Fruit fly (Drosophila melanogaster) whole organism, larva: ENCODE measurements around the gene CG14190.

Experiments
- noc ChIP-seq: fragments of 200-800 bp; sonication (Bioruptor generic); optimal IDR thresholded peaks from 3 replicates; lab custom pipeline; 2019; ENCODE audit warnings: missing biosample characterization, mild to moderate bottlenecking, missing genetic modification characterization, moderate library complexity

The CG14190 gene

dm6 chrX:19056611-19057010 is at the start of gene CG14190:
CG14190 (plus strand) TSS chrX:19056911.
- TF ChIP-seq noc, result no peak

dm6 chrX:19008882-19009281 is 47.8 kb upstream of the CG14190 start:
- no peak for TF ChIP-seq noc

dm6 chrX:19010169-19010924 is 46.4 kb upstream of the CG14190 start:
- TF ChIP-seq noc, result no peak

dm6 chrX:19014568-19014967 is 42.1 kb upstream of the CG14190 start:
- TF ChIP-seq noc, result no peak

dm6 chrX:19018102-19018814 is 38.5 kb upstream of the CG14190 start:
- TF ChIP-seq noc, result no peak

dm6 chrX:19020062-19020461 is 36.6 kb upstream of the CG14190 start:
- no peak for TF ChIP-seq noc

- no peak for TF ChIP-seq noc
Measured at dm6 chrX:19028584-19028983, 28.1 kb upstream of the CG14190 start.

- TF ChIP-seq noc, result no peak
Measured at dm6 chrX:19033739-19034138, 23.0 kb upstream of the CG14190 start.

dm6 chrX:19037137-19037536 is 19.6 kb upstream of the CG14190 start:
- TF ChIP-seq noc, result no peak

dm6 chrX:19040261-19040660 is 16.4 kb upstream of the CG14190 start:
- no peak for TF ChIP-seq noc

dm6 chrX:19050142-19050541 is 6.6 kb upstream of the CG14190 start, which contains the start of gene Diedel3:
Diedel3 (plus strand) TSS chrX:19050442.
- TF ChIP-seq noc, result no peak

dm6 chrX:19068873-19069272 is 12.2 kb downstream of the CG14190 start, which contains the start of gene CG34330:
CG34330 (minus strand) TSS chrX:19068973.
- no peak for TF ChIP-seq noc

- TF ChIP-seq noc, result no peak
Measured at dm6 chrX:19072969-19073368, 16.3 kb downstream of the CG14190 start.

dm6 chrX:19073878-19074277 is 17.2 kb downstream of the CG14190 start:
- TF ChIP-seq noc, result no peak

dm6 chrX:19074585-19074984 is 17.9 kb downstream of the CG14190 start:
- no peak for TF ChIP-seq noc

- TF ChIP-seq noc, result no peak
Measured at dm6 chrX:19077420-19077819, 20.7 kb downstream of the CG14190 start, which contains the start of gene CG7406. CG7406 (plus strand) TSS chrX:19077720.

dm6 chrX:19081365-19081764 is 24.7 kb downstream of the CG14190 start, which contains the start of gene CG14191:
CG14191 (plus strand) TSS chrX:19081665.
- TF ChIP-seq noc, result no peak

dm6 chrX:19083190-19083589 is 26.5 kb downstream of the CG14190 start, which contains the start of gene CG7423:
CG7423 (minus strand) TSS chrX:19083290.
- no peak for TF ChIP-seq noc
